Fruit fly (Drosophila melanogaster): Measurements from ENCODE around the gene ND-75.

Gene ND-75

DNA sequence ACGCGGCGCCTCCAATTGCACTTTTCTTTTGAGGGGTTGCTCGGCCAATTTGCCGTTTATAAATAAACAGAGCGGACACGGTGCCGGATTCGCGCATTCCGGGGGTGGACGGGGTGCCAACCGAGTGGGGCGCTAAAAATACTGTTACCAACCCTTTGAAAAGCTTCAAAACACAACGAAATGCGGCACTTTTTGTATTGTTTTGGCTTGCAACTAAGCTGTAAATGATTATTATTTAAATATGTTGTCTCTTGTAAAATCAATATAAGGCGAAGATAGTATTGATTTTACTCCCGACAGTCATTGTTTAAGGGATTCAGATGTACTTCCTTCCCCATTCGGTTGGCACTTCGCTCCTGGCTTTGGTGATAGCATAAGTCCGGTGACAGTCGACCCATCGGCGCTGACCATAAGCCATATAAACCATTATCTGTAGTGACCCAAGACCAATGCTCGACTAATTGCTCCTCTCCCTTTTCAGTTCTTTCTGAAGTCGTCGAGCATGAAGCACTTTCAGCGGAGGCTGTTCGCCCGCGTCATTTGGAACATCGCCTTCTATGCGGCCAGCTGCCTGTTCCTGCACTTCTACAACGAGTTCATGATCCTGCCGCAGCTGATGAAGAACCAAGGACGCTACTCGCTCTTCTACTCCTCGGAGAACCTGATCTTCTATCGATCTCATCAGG, 22.5 kb upstream of the ND-75 start, which contains the start of gene CG15343 (continued):
- TF ChIP-seq CG15073 (GFP tag; optimal IDR thresholded peaks at IDR 0.05) (no peak), CG11456 (GFP tag; IDR thresholded peaks at IDR 0.05) (no peak), MESR4 (GFP tag; optimal IDR thresholded peaks at IDR 0.05) (no peak), chif (GFP tag; optimal IDR thresholded peaks at IDR 0.05) (peak in 1 of 2 experiments; percentile 21), Drgx (GFP tag; IDR thresholded peaks at IDR 0.05) (peak; percentile 58), CG13296 (GFP tag; optimal IDR thresholded peaks at IDR 0.05) (no peak), sug (tag; optimal IDR thresholded peaks at IDR 0.05) (peak; percentile 12), org-1 (GFP tag; optimal IDR thresholded peaks at IDR 0.05) (no peak), bsh (GFP tag; optimal IDR thresholded peaks at IDR 0.05) (peak in 1 of 2 experiments; percentile 4), HLH4C (GFP tag; IDR thresholded peaks at IDR 0.05; ENCODE audit: partially characterized antibody) (no peak), CG1233 (GFP tag; optimal IDR thresholded peaks at IDR 0.05) (peak; percentile 15), sens-2 (GFP tag; IDR thresholded peaks at IDR 0.05) (no peak), Ptx1 (GFP tag; IDR thresholded peaks at IDR 0.05) (peak; percentile 37; the same call in 1 of the 2 replicates), grn (GFP tag; optimal IDR thresholded peaks at IDR 0.05) (no peak), CG2889 (GFP tag; IDR thresholded peaks at IDR 0.05) (no peak), vvl (GFP tag; IDR thresholded peaks at IDR 0.05) (peak; percentile 43; the same call in 1 of the 2 replicates), Asciz (GFP tag; optimal IDR thresholded peaks at IDR 0.05) (no peak), Sry-β (GFP tag; optimal IDR thresholded peaks at IDR 0.05) (no peak), E2f2 (GFP tag; IDR thresholded peaks at IDR 0.05) (no peak), Adf1 (GFP tag; IDR thresholded peaks at IDR 0.05) (no peak), CG4424 (GFP tag; optimal IDR thresholded peaks at IDR 0.05) (peak; percentile 43), Antp (GFP tag; optimal IDR thresholded peaks at IDR 0.05) (peak; percentile 26), bbx (GFP tag; IDR thresholded peaks at IDR 0.05; ENCODE audit: partially characterized antibody) (no peak; the same call in 1 of the 2 replicates), CG5245 (GFP tag; optimal IDR thresholded peaks at IDR 0.05) (peak; percentile 28), CG7839 (tag; optimal IDR thresholded peaks at IDR 0.05) (peak; percentile 43), dan (GFP tag; IDR thresholded peaks at IDR 0.05) (no peak), CG16813 (GFP tag; IDR thresholded peaks at IDR 0.05; ENCODE audit: partially characterized antibody) (peak; percentile 6; the same call in 1 of the 3 replicates), CG10543 (GFP tag; optimal IDR thresholded peaks at IDR 0.05) (no peak), CrebB (tag; optimal IDR thresholded peaks at IDR 0.05) (no peak), CG30431 (GFP tag; optimal IDR thresholded peaks at IDR 0.05) (no peak), CG7372 (GFP tag; IDR thresholded peaks at IDR 0.05) (no peak), CG8281 (tag; optimal IDR thresholded peaks at IDR 0.05) (no peak), slou (GFP tag; optimal IDR thresholded peaks at IDR 0.05) (no peak), stc (GFP tag; IDR thresholded peaks at IDR 0.05) (no peak), sens (GFP tag) (peak; percentile 79), CG4730 (GFP tag; IDR thresholded peaks at IDR 0.05) (no peak), CG3847 (GFP tag; IDR thresholded peaks at IDR 0.05) (no peak), CG3065 (GFP tag; optimal IDR thresholded peaks at IDR 0.05) (no peak), bcd (GFP tag; optimal IDR thresholded peaks at IDR 0.05) (peak; percentile 31), gro (GFP tag; optimal IDR thresholded peaks at IDR 0.05) (no peak), Six4 (GFP tag; optimal IDR thresholded peaks at IDR 0.05) (no peak), Myb (GFP tag; optimal IDR thresholded peaks at IDR 0.05) (no peak), CG17359 (tag; optimal IDR thresholded peaks at IDR 0.05) (peak; percentile 15), CG2678 (tag; optimal IDR thresholded peaks at IDR 0.05) (peak; percentile 52), Dbx (GFP tag; IDR thresholded peaks at IDR 0.05) (peak; percentile 60; the same call in 1 of the 3 replicates), lab (GFP tag; optimal IDR thresholded peaks at IDR 0.05) (peak; percentile 32), CG8290 (GFP tag; optimal IDR thresholded peaks at IDR 0.05) (no peak), CG8290 (tag; optimal IDR thresholded peaks at IDR 0.05) (peak in 1 of 2 experiments; percentile 66), CG6683 (GFP tag; optimal IDR thresholded peaks at IDR 0.05) (no peak), CG11398 (GFP tag; optimal IDR thresholded peaks at IDR 0.05) (no peak), ac (GFP tag; optimal IDR thresholded peaks at IDR 0.05) (no peak)
